Worm (Caenorhabditis elegans): ENCODE measurements around the gene T26E4.2.
"Not testable (repeated sequence)": the region's sequence is repeated elsewhere in the genome, so short reads cannot be mapped to it uniquely, and the experiment has no call there.

ce11 chrV:15744366-15744765 is 36.8 kb upstream of the T26E4.2 start, which contains the start of gene str-19:
- not testable (repeated sequence) for TF ChIP-seq nhr-237 (tag; optimal IDR thresholded peaks at IDR 0.05); egl-27 (tag; optimal IDR thresholded peaks at IDR 0.05); mab-5 (tag; optimal IDR thresholded peaks at IDR 0.05); ceh-82 (tag; optimal IDR thresholded peaks at IDR 0.05); unc-62 (GFP tag; optimal IDR thresholded peaks at IDR 0.05)

All from whole organism, L2 larva.